Fruit fly (Drosophila melanogaster): ENCODE measurements around the gene CG10650.
A peak's percentile ranks its signal among the peaks of the same experiment; 100 is the strongest.

Gene CG10650

dm6 chr2L:18987078-18987895 is 8.4 kb downstream of the CG10650 start, which contains the start of the genes Swip-1 and EMC5 (continued):
- TF ChIP-seq CG1024 (GFP tag; IDR thresholded peaks at IDR 0.05) (no peak), Sox100B (GFP tag; optimal IDR thresholded peaks at IDR 0.05) (peak; percentile 62), CoRest (tag; optimal IDR thresholded peaks at IDR 0.05) (peak; percentile 88), fu2 (GFP tag; optimal IDR thresholded peaks at IDR 0.05) (no peak), twi (tag; optimal IDR thresholded peaks at IDR 0.05) (peak; percentile 55), HLH3B (GFP tag; IDR thresholded peaks at IDR 0.05) (peak; percentile 52; the same call in 1 of the 2 replicates), Hr39 (optimal IDR thresholded peaks at IDR 0.05) (no peak), sna (GFP tag; IDR thresholded peaks at IDR 0.05; ENCODE audit: partially characterized antibody) (0 out of 2 replicates have a peak, but pooled peaks have one; percentile 53), Lhr (GFP tag; optimal IDR thresholded peaks at IDR 0.05) (peak; percentile 1), CG9797 (GFP tag; optimal IDR thresholded peaks at IDR 0.05) (peak; percentile 77), knrl (GFP tag; IDR thresholded peaks at IDR 0.05; ENCODE audit: partially characterized antibody) (peak; percentile 44; the same call in 1 of the 3 replicates), CG11456 (GFP tag; IDR thresholded peaks at IDR 0.05) (peak; percentile 80), tll (GFP tag; optimal IDR thresholded peaks at IDR 0.05) (no peak), Chrac-16 (GFP tag; optimal IDR thresholded peaks at IDR 0.05) (peak; percentile 46), slbo (GFP tag; IDR thresholded peaks at IDR 0.05) (peak; percentile 85), Oaz (GFP tag; IDR thresholded peaks at IDR 0.05) (no peak), ken (GFP tag; IDR thresholded peaks at IDR 0.05) (peak; percentile 67; the same call in 2 of the 3 replicates), schlank (tag; optimal IDR thresholded peaks at IDR 0.05) (no peak), sd (tag; optimal IDR thresholded peaks at IDR 0.05) (peak; percentile 60), da (GFP tag; optimal IDR thresholded peaks at IDR 0.05) (no peak), Dll (GFP tag; IDR thresholded peaks at IDR 0.05; ENCODE audit: partially characterized antibody) (peak; percentile 78), rib (GFP tag; IDR thresholded peaks at IDR 0.05) (0 out of 2 replicates have a peak, but pooled peaks have one; percentile 20), corto (GFP tag; optimal IDR thresholded peaks at IDR 0.05) (no peak), CG11695 (GFP tag; IDR thresholded peaks at IDR 0.05) (no peak), HmgZ (tag; optimal IDR thresholded peaks at IDR 0.05) (peak; percentile 28), CG18619 (GFP tag; optimal IDR thresholded peaks at IDR 0.05) (peak; percentile 52), ac (GFP tag; optimal IDR thresholded peaks at IDR 0.05) (no peak), sob (GFP tag; IDR thresholded peaks at IDR 0.05) (peak; percentile 71), CG8478 (optimal IDR thresholded peaks at IDR 0.05) (no peak), gro (GFP tag; optimal IDR thresholded peaks at IDR 0.05) (no peak), CG17912 (GFP tag; optimal IDR thresholded peaks at IDR 0.05) (no peak), CG11696 (GFP tag; IDR thresholded peaks at IDR 0.05) (no peak; the same call in 1 of the 2 replicates), nmo (GFP tag; optimal IDR thresholded peaks at IDR 0.05) (peak; percentile 86), Taf1 (GFP tag; IDR thresholded peaks at IDR 0.05) (0 out of 2 replicates have a peak, but pooled peaks have one; percentile 5), CG14050 (GFP tag; IDR thresholded peaks at IDR 0.05) (no peak), bcd (GFP tag; optimal IDR thresholded peaks at IDR 0.05) (peak; percentile 59), pan (optimal IDR thresholded peaks at IDR 0.05) (no peak), pan (GFP tag; optimal IDR thresholded peaks at IDR 0.05 in 1 of 2, IDR thresholded peaks at IDR 0.05 in 1 of 2) (no peak), CG8388 (GFP tag; optimal IDR thresholded peaks at IDR 0.05) (peak; percentile 62), CG9817 (tag; optimal IDR thresholded peaks at IDR 0.05) (peak; percentile 60), CG9215 (GFP tag; IDR thresholded peaks at IDR 0.05) (peak; percentile 56), lilli (GFP tag; optimal IDR thresholded peaks at IDR 0.05) (peak; percentile 46), CG12071 (GFP tag; optimal IDR thresholded peaks at IDR 0.05) (no peak), Eip74EF (GFP tag; optimal IDR thresholded peaks at IDR 0.05) (peak in 1 of 2 experiments; percentile 20), CG6683 (GFP tag; optimal IDR thresholded peaks at IDR 0.05) (no peak), luna (GFP tag; optimal IDR thresholded peaks at IDR 0.05) (no peak), phol (tag; optimal IDR thresholded peaks at IDR 0.05) (peak; percentile 84), sens (GFP tag) (peak; percentile 55), amos (GFP tag; IDR thresholded peaks at IDR 0.05; ENCODE audit: partially characterized antibody) (peak; percentile 62)

All from whole organism, embryonic.